Fruit fly (Drosophila melanogaster) whole organism, embryonic: ENCODE results near the gene CG2652.

Experiments used
- Antp ChIP-seq: fragments of 200-800 bp; sonication (Bioruptor generic); optimal IDR thresholded peaks from 3 replicates; lab custom pipeline; 2016; ENCODE audit warnings: missing biosample characterization, missing genetic modification characterization
- Bgb ChIP-seq: fragments of 200-800 bp; sonication (Bioruptor generic); IDR thresholded peaks from 2 replicates; pipeline ENCODE4 v1.3.6; 2022; ENCODE audit warnings: missing biosample characterization, missing genetic modification characterization; ENCODE audit not compliant: partially characterized antibody
- Blimp-1 ChIP-seq: fragments of 200-800 bp; sonication (Bioruptor generic); optimal IDR thresholded peaks from 3 replicates; lab custom pipeline; 2018; ENCODE audit warnings: missing biosample characterization, missing genetic modification characterization, mild to moderate bottlenecking, moderate library complexity, missing genetic modification reagents
- CG10267 ChIP-seq: fragments of 200-800 bp; sonication (Bioruptor generic); optimal IDR thresholded peaks from 2 replicates; lab custom pipeline; 2018; ENCODE audit warnings: missing biosample characterization, mild to moderate bottlenecking, missing genetic modification characterization, moderate library complexity
- CG10321 ChIP-seq: fragments of 200-800 bp; sonication (Bioruptor generic); IDR thresholded peaks from 2 replicates; pipeline ENCODE4 v1.3.6; 2022; ENCODE audit warnings: missing biosample characterization, missing genetic modification characterization
- CG12219 ChIP-seq: fragments of 200-800 bp; sonication (Bioruptor generic); optimal IDR thresholded peaks from 3 replicates; lab custom pipeline; 2018; ENCODE audit warnings: missing biosample characterization, mild to moderate bottlenecking, missing genetic modification characterization
- CG12744 ChIP-seq: fragments of 200-800 bp; sonication (Bioruptor generic); optimal IDR thresholded peaks from 2 replicates; lab custom pipeline; 2016; ENCODE audit warnings: missing biosample characterization, missing genetic modification characterization
- CG15514 ChIP-seq: fragments of 200-800 bp; sonication (Bioruptor generic); optimal IDR thresholded peaks from 3 replicates; lab custom pipeline; 2017; ENCODE audit warnings: missing biosample characterization, missing genetic modification characterization, mild to moderate bottlenecking, moderate library complexity, missing genetic modification reagents
- CG15601 ChIP-seq: fragments of 200-800 bp; sonication (Bioruptor generic); optimal IDR thresholded peaks from 3 replicates; lab custom pipeline; 2019; ENCODE audit warnings: missing biosample characterization, mild to moderate bottlenecking, missing genetic modification characterization, moderate library complexity
- CG31365 ChIP-seq: fragments of 200-800 bp; sonication (Bioruptor generic); optimal IDR thresholded peaks from 2 replicates; lab custom pipeline; 2018; ENCODE audit warnings: missing biosample characterization, mild to moderate bottlenecking, missing genetic modification characterization
- CG43689 ChIP-seq: fragments of 200-800 bp; sonication (Bioruptor generic); IDR thresholded peaks from 2 replicates; pipeline ENCODE4 v1.3.6; 2022; ENCODE audit warnings: missing biosample characterization, missing genetic modification characterization
- CG4424 ChIP-seq: fragments of 200-800 bp; sonication (Bioruptor generic); optimal IDR thresholded peaks from 3 replicates; lab custom pipeline; 2016; ENCODE audit warnings: missing biosample characterization, missing genetic modification characterization
- CG5953 ChIP-seq: fragments of 200-800 bp; sonication (Bioruptor generic); IDR thresholded peaks from 2 replicates; pipeline ENCODE4 v1.3.6; 2022; ENCODE audit warnings: missing biosample characterization, missing genetic modification characterization
- CG6791 ChIP-seq: fragments of 200-800 bp; sonication (Bioruptor generic); IDR thresholded peaks from 3 replicates; pipeline ENCODE4 v1.3.6; 2022; ENCODE audit warnings: missing biosample characterization, missing genetic modification characterization; ENCODE audit not compliant: partially characterized antibody
- CG8290 ChIP-seq, 3 experiments: fragments of 200-800 bp; sonication (Bioruptor generic); optimal IDR thresholded peaks; 2 replicates each; lab custom pipeline; 2016 to 2019; ENCODE audit warnings: missing biosample characterization in 3 of 3, missing genetic modification characterization in 3 of 3, mild to moderate bottlenecking in 2 of 3, moderate library complexity in 1 of 3
- D19B ChIP-seq: fragments of 200-800 bp; sonication (Bioruptor generic); optimal IDR thresholded peaks from 2 replicates; lab custom pipeline; 2017; ENCODE audit warnings: missing biosample characterization, mild to moderate bottlenecking, missing genetic modification characterization
- Dref ChIP-seq: fragments of 200-800 bp; sonication (Bioruptor generic); IDR thresholded peaks from 2 replicates; pipeline ENCODE4 v1.3.6; 2022; ENCODE audit warnings: missing biosample characterization, missing genetic modification characterization
- Ets65A ChIP-seq: fragments of 200-800 bp; sonication (Bioruptor generic); peaks from one replicate; lab custom pipeline; 2016; ENCODE audit warnings: missing biosample characterization, missing genetic modification characterization
- Ets97D ChIP-seq: fragments of 200-800 bp; sonication (Bioruptor generic); optimal IDR thresholded peaks from 3 replicates; lab custom pipeline; 2016; ENCODE audit warnings: missing biosample characterization, missing genetic modification characterization
- Fer2 ChIP-seq: fragments of 200-800 bp; sonication (Bioruptor generic); optimal IDR thresholded peaks from 2 replicates; lab custom pipeline; 2018; ENCODE audit warnings: missing biosample characterization, mild to moderate bottlenecking, missing genetic modification characterization, moderate library complexity
- GATAe ChIP-seq: fragments of 200-800 bp; sonication (Bioruptor generic); conservative IDR thresholded peaks from 2 replicates; pipeline ENCODE4 v1.3.6; 2022; ENCODE audit warnings: missing biosample characterization, missing genetic modification characterization
- H15 ChIP-seq: fragments of 200-800 bp; sonication (Bioruptor generic); IDR thresholded peaks from 3 replicates; pipeline ENCODE4 v1.3.6; 2022; ENCODE audit warnings: missing biosample characterization, missing genetic modification characterization
- Hey ChIP-seq: fragments of 200-800 bp; sonication (Bioruptor generic); optimal IDR thresholded peaks from 3 replicates; lab custom pipeline; 2018; ENCODE audit warnings: missing biosample characterization, mild to moderate bottlenecking, missing genetic modification characterization
- MESR4 ChIP-seq: fragments of 200-800 bp; sonication (Bioruptor generic); optimal IDR thresholded peaks from 2 replicates; lab custom pipeline; 2018; ENCODE audit warnings: missing biosample characterization, mild to moderate bottlenecking, missing genetic modification characterization, moderate library complexity
- Med ChIP-seq: fragments of 200-800 bp; sonication (Bioruptor generic); peaks from one replicate; lab custom pipeline; 2016; ENCODE audit warnings: missing biosample characterization, missing genetic modification characterization, mild to moderate bottlenecking, inconsistent platforms, moderate library complexity
- NC2α ChIP-seq: fragments of 200-800 bp; sonication (Bioruptor generic); optimal IDR thresholded peaks from 2 replicates; lab custom pipeline; 2016; ENCODE audit warnings: missing biosample characterization, missing genetic modification characterization
- Rfx ChIP-seq: fragments of 200-800 bp; sonication (Bioruptor generic); IDR thresholded peaks from 2 replicates; pipeline ENCODE4 v1.3.6; 2022; ENCODE audit warnings: missing biosample characterization, missing genetic modification characterization
- Spps ChIP-seq: fragments of 200-800 bp; sonication (Bioruptor generic); optimal IDR thresholded peaks from 2 replicates; lab custom pipeline; 2018; ENCODE audit warnings: missing biosample characterization, mild to moderate bottlenecking, missing genetic modification characterization
- abd-A ChIP-seq: fragments of 200-800 bp; sonication (Bioruptor generic); optimal IDR thresholded peaks from 3 replicates; lab custom pipeline; 2019; ENCODE audit warnings: missing biosample characterization, mild to moderate bottlenecking, missing genetic modification characterization, moderate library complexity
- crol ChIP-seq: fragments of 200-800 bp; sonication (Bioruptor generic); IDR thresholded peaks from 2 replicates; pipeline ENCODE4 v1.3.6; 2022; ENCODE audit warnings: missing biosample characterization, missing genetic modification characterization
- crp ChIP-seq, 2 experiments: fragments of 200-800 bp; sonication (Bioruptor generic); optimal IDR thresholded peaks; 2 replicates in 1 of 2; 3 replicates in 1 of 2; lab custom pipeline; 2017; ENCODE audit warnings: missing biosample characterization in 2 of 2, missing genetic modification characterization in 2 of 2, mild to moderate bottlenecking in 1 of 2, moderate library complexity in 1 of 2
- dimm ChIP-seq: fragments of 200-800 bp; sonication (Bioruptor generic); IDR thresholded peaks from 2 replicates; pipeline ENCODE4 v1.3.6; 2022; ENCODE audit warnings: missing biosample characterization, missing genetic modification characterization
- dm ChIP-seq: fragments of 200-800 bp; sonication (Bioruptor generic); optimal IDR thresholded peaks from 3 replicates; lab custom pipeline; 2016; ENCODE audit warnings: missing biosample characterization, missing genetic modification characterization
- dysf ChIP-seq: fragments of 200-800 bp; sonication (Bioruptor generic); IDR thresholded peaks from 3 replicates; pipeline ENCODE4 v1.3.6; 2022; ENCODE audit warnings: missing biosample characterization, missing genetic modification characterization
- exex ChIP-seq: fragments of 200-800 bp; sonication (Bioruptor generic); optimal IDR thresholded peaks from 4 replicates; lab custom pipeline; 2018; ENCODE audit warnings: missing biosample characterization, mild to moderate bottlenecking, missing genetic modification characterization, moderate library complexity
- gem ChIP-seq: fragments of 200-800 bp; sonication (Bioruptor generic); optimal IDR thresholded peaks from 2 replicates; lab custom pipeline; 2019; ENCODE audit warnings: missing biosample characterization, mild to moderate bottlenecking, missing genetic modification characterization, moderate library complexity
- gfzf ChIP-seq: fragments of 200-800 bp; sonication (Bioruptor generic); optimal IDR thresholded peaks from 2 replicates; lab custom pipeline; 2016; ENCODE audit warnings: missing biosample characterization, mild to moderate bottlenecking, missing genetic modification characterization, moderate library complexity
- inv ChIP-seq: fragments of 200-800 bp; sonication (Bioruptor generic); IDR thresholded peaks from 2 replicates; pipeline ENCODE4 v1.3.6; 2022; ENCODE audit warnings: missing biosample characterization, missing genetic modification characterization; ENCODE audit not compliant: partially characterized antibody
- mam ChIP-seq: fragments of 200-800 bp; sonication (Bioruptor generic); optimal IDR thresholded peaks from 3 replicates; lab custom pipeline; 2016; ENCODE audit warnings: missing biosample characterization, missing genetic modification characterization
- pfk ChIP-seq: fragments of 200-800 bp; sonication (Bioruptor generic); optimal IDR thresholded peaks from 2 replicates; lab custom pipeline; 2018; ENCODE audit warnings: missing biosample characterization, mild to moderate bottlenecking, missing genetic modification characterization, moderate library complexity
- prd ChIP-seq, 3 experiments: fragments of >200 bp in 2 of 3; fragments of 200-800 bp in 1 of 3; sonication (Bioruptor generic) in 1 of 3; optimal IDR thresholded peaks in 2 of 3; IDR thresholded peaks in 1 of 3; 2 replicates in 2 of 3; 3 replicates in 1 of 3; pipeline versions ENCODE4 v1.3.6 to Lab custom; 2017 to 2022; ENCODE audit warnings: missing biosample characterization in 1 of 3, missing genetic modification characterization in 1 of 3
- ranshi ChIP-seq: fragments of 200-800 bp; sonication (Bioruptor generic); IDR thresholded peaks from 2 replicates; pipeline ENCODE4 v1.3.6; 2022; ENCODE audit warnings: missing biosample characterization, missing genetic modification characterization
- row ChIP-seq: fragments of 200-800 bp; sonication (Bioruptor generic); IDR thresholded peaks from 3 replicates; pipeline ENCODE4 v1.3.6; 2022; ENCODE audit warnings: missing biosample characterization, missing genetic modification characterization
- run ChIP-seq: fragments of 200-800 bp; sonication (Bioruptor generic); optimal IDR thresholded peaks from 3 replicates; lab custom pipeline; 2018; ENCODE audit warnings: missing biosample characterization, mild to moderate bottlenecking, missing genetic modification characterization
- scrt ChIP-seq: fragments of 200-800 bp; sonication (Bioruptor generic); optimal IDR thresholded peaks from 2 replicates; lab custom pipeline; 2018; ENCODE audit warnings: missing biosample characterization, mild to moderate bottlenecking, missing genetic modification characterization, moderate library complexity
- slou ChIP-seq: fragments of 200-800 bp; sonication (Bioruptor generic); optimal IDR thresholded peaks from 3 replicates; lab custom pipeline; 2016; ENCODE audit warnings: missing biosample characterization, missing genetic modification characterization
- stwl ChIP-seq: fragments of 200-800 bp; sonication (Bioruptor generic); optimal IDR thresholded peaks from 3 replicates; lab custom pipeline; 2018; ENCODE audit warnings: missing biosample characterization, mild to moderate bottlenecking, missing genetic modification characterization, moderate library complexity
- tgo ChIP-seq: fragments of 200-800 bp; sonication (Bioruptor generic); IDR thresholded peaks from 3 replicates; pipeline ENCODE4 v1.3.6; 2022; ENCODE audit warnings: missing biosample characterization, missing genetic modification characterization

Gene CG2652

dm6 chrX:2707377-2708090 is 24.8 kb upstream of the CG2652 start, which contains the start of gene CG2680 (continued):
- TF ChIP-seq Hey (tag; lab: Kevin White, UChicago) (no peak), CG31365 (no peak), gem (tag; lab: Kevin White, UChicago) (no peak), CG15601 (tag; lab: Kevin White, UChicago) (peak; percentile 55), D19B (GFP tag; lab: Kevin White, UChicago) (no peak), crol (0 out of 2 replicates have a peak, but pooled peaks have one; percentile 34), GATAe (GFP tag; lab: Robert Waterston, UW) (no peak), Ets97D (GFP tag; lab: Kevin White, UChicago) (peak; percentile 41), exex (tag; lab: Kevin White, UChicago) (no peak), H15 (no peak), ranshi (GFP tag; lab: Robert Waterston, UW) (no peak), CG6791 (GFP tag; lab: Robert Waterston, UW) (no peak), CG12744 (GFP tag; lab: Kevin White, UChicago) (no peak), mam (no peak), Fer2 (no peak), prd (optimal IDR thresholded peaks at IDR 0.05; lab: Kevin White, UChicago) (no peak), prd (GFP tag; IDR thresholded peaks at IDR 0.05; lab: Robert Waterston, UW) (no peak), Med (peak; percentile 64), NC2α (GFP tag; lab: Kevin White, UChicago) (no peak), stwl (peak; percentile 3), Blimp-1 (GFP tag; lab: Kevin White, UChicago) (no peak), dimm (no peak), crp (GFP tag; optimal IDR thresholded peaks at IDR 0.05; lab: Kevin White, UChicago) (no peak), CG43689 (GFP tag; lab: Robert Waterston, UW) (no peak), inv (GFP tag; lab: Robert Waterston, UW) (no peak), CG10321 (GFP tag; lab: Robert Waterston, UW) (no peak), CG12219 (GFP tag; lab: Kevin White, UChicago) (no peak), CG15514 (peak; percentile 98), CG5953 (no peak), scrt (GFP tag; lab: Kevin White, UChicago) (no peak), Antp (no peak), abd-A (tag; lab: Kevin White, UChicago) (no peak)

- TF ChIP-seq Bgb (GFP tag; lab: Robert Waterston, UW) (no peak), tgo (no peak), gfzf (GFP tag; lab: Kevin White, UChicago) (peak; percentile 31), Ets65A (GFP tag; lab: Kevin White, UChicago) (peak; percentile 64), dimm (no peak), CG10267 (no peak), slou (GFP tag; lab: Kevin White, UChicago) (no peak), CG4424 (GFP tag; lab: Kevin White, UChicago) (no peak), pfk (no peak), Dref (GFP tag; lab: Robert Waterston, UW) (peak; percentile 62), Rfx (0 out of 2 replicates have a peak, but pooled peaks have one; percentile 16), row (GFP tag; lab: Robert Waterston, UW) (peak; percentile 46; the same call in 1 of the 3 replicates), dm (GFP tag; lab: Kevin White, UChicago) (no peak), Spps (no peak), MESR4 (GFP tag; lab: Kevin White, UChicago) (peak; percentile 56), dysf (GFP tag; lab: Robert Waterston, UW) (no peak), CG8290 (GFP tag; optimal IDR thresholded peaks at IDR 0.05; lab: Kevin White, UChicago) (no peak), CG8290 (tag; optimal IDR thresholded peaks at IDR 0.05; lab: Kevin White, UChicago) (peak in 1 of 2 experiments; percentile 15), run (tag; lab: Kevin White, UChicago) (no peak)
Measured at dm6 chrX:2704134-2704773, 21.5 kb upstream of the CG2652 start, which contains the start of gene eIF2Bbeta. Gene eIF2Bbeta (plus strand): TSS chrX:2704571.
